Fruit fly (Drosophila melanogaster) whole organism, pupa: ENCODE measurements around the gene CG34174.
A peak's percentile ranks its signal among the peaks of the same experiment; 100 is the strongest.

Source experiments
- CG10348 ChIP-seq: fragments of 200-800 bp; sonication (Bioruptor generic); IDR thresholded peaks from 2 replicates; pipeline ENCODE4 v1.3.6; 2022; ENCODE audit warnings: missing biosample characterization, missing genetic modification characterization
- CG12605 ChIP-seq: fragments of 200-800 bp; sonication (Bioruptor generic); IDR thresholded peaks from 2 replicates; pipeline ENCODE4 v1.3.6; 2022; ENCODE audit warnings: missing biosample characterization, missing genetic modification characterization
- CG13204 ChIP-seq: fragments of 200-800 bp; sonication (Bioruptor generic); optimal IDR thresholded peaks from 2 replicates; lab custom pipeline; 2018; ENCODE audit warnings: missing biosample characterization, mild to moderate bottlenecking, missing genetic modification characterization, moderate library complexity
- CG14655 ChIP-seq: fragments of 200-800 bp; sonication (Bioruptor generic); optimal IDR thresholded peaks from 3 replicates; lab custom pipeline; 2017; ENCODE audit warnings: mild to moderate bottlenecking, missing biosample characterization, missing genetic modification reagents, missing genetic modification characterization
- CG15710 ChIP-seq: fragments of 200-800 bp; sonication (Bioruptor generic); optimal IDR thresholded peaks from 2 replicates; lab custom pipeline; 2018; ENCODE audit warnings: missing biosample characterization, mild to moderate bottlenecking, missing genetic modification characterization, moderate library complexity
- CG17806 ChIP-seq: fragments of 200-800 bp; sonication (Bioruptor generic); optimal IDR thresholded peaks from 2 replicates; lab custom pipeline; 2018; ENCODE audit warnings: missing biosample characterization, mild to moderate bottlenecking, missing genetic modification characterization, moderate library complexity
- CG32121 ChIP-seq: fragments of 200-800 bp; sonication (Bioruptor generic); IDR thresholded peaks from 2 replicates; pipeline ENCODE4 v1.3.6; 2022; ENCODE audit warnings: missing biosample characterization, missing genetic modification characterization
- CG34367 ChIP-seq: fragments of 200-800 bp; sonication (Bioruptor generic); optimal IDR thresholded peaks from 2 replicates; lab custom pipeline; 2018; ENCODE audit warnings: missing biosample characterization, mild to moderate bottlenecking, missing genetic modification characterization
- CG4496 ChIP-seq: fragments of 200-800 bp; sonication (Bioruptor generic); IDR thresholded peaks from 3 replicates; pipeline ENCODE4 v1.3.6; 2022; ENCODE audit warnings: missing biosample characterization, missing genetic modification characterization
- CG8159 ChIP-seq: fragments of 200-800 bp; sonication (Bioruptor generic); optimal IDR thresholded peaks from 3 replicates; lab custom pipeline; 2018; ENCODE audit warnings: missing biosample characterization, mild to moderate bottlenecking, missing genetic modification characterization, moderate library complexity
- CG8301 ChIP-seq: fragments of 200-800 bp; sonication (Bioruptor generic); optimal IDR thresholded peaks from 2 replicates; lab custom pipeline; 2018; ENCODE audit warnings: missing biosample characterization, mild to moderate bottlenecking, missing genetic modification characterization
- CG9948 ChIP-seq: fragments of 200-800 bp; sonication (Bioruptor generic); optimal IDR thresholded peaks from 2 replicates; lab custom pipeline; 2018; ENCODE audit warnings: missing biosample characterization, mild to moderate bottlenecking, missing genetic modification characterization, moderate library complexity
- D1 ChIP-seq: fragments of 200-800 bp; sonication (Bioruptor generic); optimal IDR thresholded peaks from 2 replicates; lab custom pipeline; 2018; ENCODE audit warnings: missing biosample characterization, mild to moderate bottlenecking, missing genetic modification characterization, moderate library complexity
- EcR ChIP-seq: fragments of 200-800 bp; sonication (Bioruptor generic); optimal IDR thresholded peaks from 3 replicates; lab custom pipeline; 2019; ENCODE audit warnings: missing biosample characterization, missing genetic modification characterization, mild to moderate bottlenecking, moderate library complexity, missing genetic modification reagents
- Ets98B ChIP-seq: fragments of 200-800 bp; sonication (Bioruptor generic); IDR thresholded peaks from 2 replicates; pipeline ENCODE4 v1.3.6; 2022; ENCODE audit warnings: missing biosample characterization, missing genetic modification characterization
- Pif1A ChIP-seq: fragments of 200-800 bp; sonication (Bioruptor generic); optimal IDR thresholded peaks from 3 replicates; lab custom pipeline; 2016; ENCODE audit warnings: missing biosample characterization, missing genetic modification characterization
- Pif1B ChIP-seq: fragments of 200-800 bp; sonication (Bioruptor generic); optimal IDR thresholded peaks from 3 replicates; lab custom pipeline; 2016; ENCODE audit warnings: missing biosample characterization, missing genetic modification characterization
- Snoo ChIP-seq: fragments of 200-800 bp; sonication (Bioruptor generic); optimal IDR thresholded peaks from 3 replicates; lab custom pipeline; 2017; ENCODE audit warnings: missing biosample characterization, mild to moderate bottlenecking, missing genetic modification characterization, inconsistent platforms
- fd96Ca ChIP-seq: fragments of 200-800 bp; sonication (Bioruptor generic); IDR thresholded peaks from 3 replicates; pipeline ENCODE4 v1.3.6; 2022; ENCODE audit warnings: missing biosample characterization, missing genetic modification characterization
- gl ChIP-seq: fragments of 200-800 bp; sonication (Bioruptor generic); optimal IDR thresholded peaks from 2 replicates; lab custom pipeline; 2018; ENCODE audit warnings: missing biosample characterization, mild to moderate bottlenecking, missing genetic modification characterization
- rn ChIP-seq: fragments of 200-800 bp; sonication (Bioruptor generic); IDR thresholded peaks from 2 replicates; pipeline ENCODE4 v1.3.6; 2022; ENCODE audit warnings: missing biosample characterization, missing genetic modification characterization

Gene CG34174

DNA sequence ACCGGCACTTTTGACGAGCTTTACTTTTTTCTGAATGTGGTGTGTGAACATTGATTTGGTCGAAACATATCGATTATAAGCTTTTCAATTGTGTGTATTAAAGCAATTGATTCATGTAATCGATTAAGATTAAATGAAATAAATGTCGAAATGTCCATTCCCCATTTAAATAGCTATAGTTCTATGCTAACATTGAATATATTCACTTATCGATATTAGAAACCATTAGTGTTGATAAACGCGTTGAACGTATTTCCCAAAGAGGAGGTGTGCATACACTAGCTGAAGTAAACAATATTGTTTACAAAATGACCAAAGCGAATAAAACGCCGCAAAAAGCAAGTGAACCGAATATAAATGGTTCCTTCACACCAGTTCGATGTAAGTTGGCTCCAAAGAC is at the start of gene CG34174, which contains the start of gene Uch:
CG34174 (plus strand) TSS at position 263 of the 400 bp plus-strand sequence.
Uch (minus strand) TSS at position 208 of the 400 bp plus-strand sequence.
- TF ChIP-seq CG34367 (tag; lab: Kevin White, UChicago) (no peak), CG10348 (no peak), CG15710 (tag; lab: Kevin White, UChicago) (peak; percentile 67), CG13204 (GFP tag; lab: Kevin White, UChicago) (no peak), Pif1B (GFP tag; lab: Kevin White, UChicago) (no peak), Ets98B (GFP tag; lab: Robert Waterston, UW) (no peak), Snoo (peak; percentile 15), fd96Ca (GFP tag; lab: Robert Waterston, UW) (no peak), CG32121 (no peak), CG4496 (no peak)

- TF ChIP-seq rn (GFP tag; lab: Robert Waterston, UW) (peak; percentile 69), CG8301 (tag; lab: Kevin White, UChicago) (peak; percentile 80), CG10348 (no peak), CG8159 (tag; lab: Kevin White, UChicago) (peak; percentile 96), Snoo (peak; percentile 85), CG15710 (tag; lab: Kevin White, UChicago) (peak; percentile 90), D1 (tag; lab: Kevin White, UChicago) (peak; percentile 82), CG32121 (no peak), Pif1B (GFP tag; lab: Kevin White, UChicago) (peak; percentile 93), gl (peak; percentile 94), Ets98B (GFP tag; lab: Robert Waterston, UW) (peak; percentile 40; the same call in 1 of the 2 replicates), CG9948 (tag; lab: Kevin White, UChicago) (peak; percentile 91), CG13204 (GFP tag; lab: Kevin White, UChicago) (peak; percentile 92), CG34367 (tag; lab: Kevin White, UChicago) (peak; percentile 96), CG17806 (tag; lab: Kevin White, UChicago) (peak; percentile 96), CG12605 (GFP tag; lab: Robert Waterston, UW) (peak; percentile 56), EcR (GFP tag; lab: Kevin White, UChicago) (peak; percentile 86), CG4496 (peak; percentile 87), fd96Ca (GFP tag; lab: Robert Waterston, UW) (peak; percentile 78), CG14655 (GFP tag; lab: Kevin White, UChicago) (peak; percentile 87), Pif1A (GFP tag; lab: Kevin White, UChicago) (peak; percentile 91)
Observed at dm6 chr2L:2164520-2165237, 49.4 kb upstream of the CG34174 start.

- TF ChIP-seq D1 (tag; lab: Kevin White, UChicago) (no peak), EcR (GFP tag; lab: Kevin White, UChicago) (peak; percentile 59)
- TF ChIP-seq, all 21 proteins: peak for 1
Observed at dm6 chr2L:2165238-2165577, 48.9 kb upstream of the CG34174 start.

DNA sequence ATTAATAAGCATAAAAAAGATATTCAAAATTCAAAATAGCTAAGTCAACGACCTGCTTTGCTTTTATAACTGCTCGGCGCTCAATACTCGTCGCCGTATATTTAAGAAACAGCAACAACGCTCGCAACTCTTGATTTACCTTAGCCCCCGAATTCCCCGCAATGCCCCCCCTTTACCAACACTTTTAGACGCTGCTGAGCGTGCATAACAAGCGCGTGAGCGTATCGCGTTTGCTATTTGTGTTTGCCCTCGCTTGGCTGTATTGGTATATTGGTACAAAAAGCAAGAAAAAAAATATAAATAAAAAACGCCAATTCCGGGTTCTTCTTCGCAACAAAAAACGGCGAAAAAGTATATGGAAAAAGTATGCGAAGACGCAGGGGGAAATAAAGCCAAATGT is 48.2 kb upstream of the CG34174 start:
- peak; percentile 20 for TF ChIP-seq CG13204 (GFP tag; lab: Kevin White, UChicago)
- no peak for TF ChIP-seq CG12605 (GFP tag; lab: Robert Waterston, UW)
- TF ChIP-seq Ets98B (GFP tag; lab: Robert Waterston, UW), result peak; percentile 31; the same call in 1 of the 2 replicates

DNA sequence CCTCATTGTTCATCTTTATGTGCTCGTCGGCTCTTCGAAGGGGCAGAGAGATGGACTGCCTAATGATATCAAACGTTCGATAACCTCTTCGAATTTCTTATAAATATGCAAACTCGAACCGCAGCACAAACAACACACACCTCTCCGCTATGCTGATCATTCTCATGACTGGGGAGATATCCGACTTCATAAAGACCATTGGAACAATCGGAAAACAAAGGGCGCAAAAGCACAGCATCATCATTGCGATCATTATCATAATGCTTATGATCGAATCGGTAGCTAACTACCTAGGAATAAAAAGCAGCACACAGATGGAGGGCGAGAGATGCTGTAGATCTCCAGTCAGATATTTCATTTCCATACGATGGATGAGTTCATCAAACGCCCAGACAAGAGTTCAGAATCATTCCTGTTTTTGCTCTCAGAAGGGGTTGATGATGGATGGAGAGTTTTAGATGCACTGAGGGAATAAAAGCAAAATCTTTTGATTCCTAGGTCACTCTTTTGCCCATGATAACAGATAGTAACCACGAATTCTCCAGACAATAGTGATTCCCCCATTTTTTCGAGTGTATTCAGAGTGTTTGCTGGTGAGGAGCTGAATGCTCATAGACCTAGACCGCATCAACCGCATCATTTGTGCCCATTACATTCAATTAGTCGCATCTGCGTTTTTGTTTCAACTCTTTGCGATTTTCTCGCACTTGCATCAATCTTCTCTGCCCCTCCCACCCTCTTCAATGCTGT is 46.9 kb upstream of the CG34174 start:
- TF ChIP-seq rn (GFP tag; lab: Robert Waterston, UW) (no peak), Pif1B (GFP tag; lab: Kevin White, UChicago) (no peak), fd96Ca (GFP tag; lab: Robert Waterston, UW) (no peak), Pif1A (GFP tag; lab: Kevin White, UChicago) (no peak), EcR (GFP tag; lab: Kevin White, UChicago) (no peak), CG12605 (GFP tag; lab: Robert Waterston, UW) (no peak; the same call in 1 of the 2 replicates), CG4496 (peak; percentile 36; the same call in 1 of the 3 replicates), gl (no peak), CG10348 (no peak), Ets98B (GFP tag; lab: Robert Waterston, UW) (no peak), CG14655 (GFP tag; lab: Kevin White, UChicago) (peak; percentile 44), CG9948 (tag; lab: Kevin White, UChicago) (peak; percentile 20), CG34367 (tag; lab: Kevin White, UChicago) (no peak), Snoo (no peak), CG13204 (GFP tag; lab: Kevin White, UChicago) (no peak), CG8159 (tag; lab: Kevin White, UChicago) (peak; percentile 3), CG32121 (no peak), CG8301 (tag; lab: Kevin White, UChicago) (peak; percentile 32), CG17806 (tag; lab: Kevin White, UChicago) (peak; percentile 17), D1 (tag; lab: Kevin White, UChicago) (no peak), CG15710 (tag; lab: Kevin White, UChicago) (peak; percentile 7)
